Fruit fly (Drosophila melanogaster) whole organism, prepupa: ENCODE results near the gene CG8312.

Experiments used
- CG10669 ChIP-seq: fragments of 200-800 bp; sonication (Bioruptor generic); optimal IDR thresholded peaks from 3 replicates; lab custom pipeline; 2018; ENCODE audit warnings: missing biosample characterization, mild to moderate bottlenecking, missing genetic modification characterization, moderate library complexity
- CG11294 ChIP-seq: fragments of 200-800 bp; sonication (Bioruptor generic); IDR thresholded peaks from 2 replicates; pipeline ENCODE4 v1.3.6; 2022; ENCODE audit warnings: missing biosample characterization, missing genetic modification characterization
- CG11762 ChIP-seq: fragments of 200-800 bp; sonication (Bioruptor generic); optimal IDR thresholded peaks from 3 replicates; lab custom pipeline; 2016; ENCODE audit warnings: missing biosample characterization, missing genetic modification characterization; ENCODE audit not compliant: insufficient read depth
- CG11902 ChIP-seq: fragments of 200-800 bp; sonication (Bioruptor generic); optimal IDR thresholded peaks from 3 replicates; lab custom pipeline; 2016; ENCODE audit warnings: missing biosample characterization, missing genetic modification characterization
- CG15336 ChIP-seq: fragments of 200-800 bp; sonication (Bioruptor generic); IDR thresholded peaks from 2 replicates; pipeline ENCODE4 v1.3.6; 2022; ENCODE audit warnings: missing biosample characterization, missing genetic modification characterization
- CG16779 ChIP-seq: fragments of 200-800 bp; sonication (Bioruptor generic); optimal IDR thresholded peaks from 3 replicates; lab custom pipeline; 2017; ENCODE audit warnings: missing biosample characterization, mild to moderate bottlenecking, missing genetic modification characterization
- CG3032 ChIP-seq: fragments of 200-800 bp; optimal IDR thresholded peaks from 2 replicates; lab custom pipeline; 2019; ENCODE audit warnings: missing biosample characterization, mild to moderate bottlenecking, missing genetic modification characterization, moderate library complexity
- CG31627 ChIP-seq: fragments of 200-800 bp; sonication (Bioruptor generic); optimal IDR thresholded peaks from 3 replicates; lab custom pipeline; 2016; ENCODE audit warnings: missing biosample characterization, missing genetic modification characterization
- CG34406 ChIP-seq: fragments of 200-800 bp; sonication (Bioruptor generic); optimal IDR thresholded peaks from 3 replicates; lab custom pipeline; 2016; ENCODE audit warnings: missing biosample characterization, missing genetic modification characterization
- CG4318 ChIP-seq: fragments of 200-800 bp; sonication (Bioruptor generic); optimal IDR thresholded peaks from 3 replicates; lab custom pipeline; 2017; ENCODE audit warnings: missing biosample characterization, mild to moderate bottlenecking, missing genetic modification characterization
- CG6163 ChIP-seq: fragments of 200-800 bp; sonication (Bioruptor generic); IDR thresholded peaks from 3 replicates; pipeline ENCODE4 v1.3.6; 2022; ENCODE audit warnings: missing biosample characterization, missing genetic modification characterization
- CG6276 ChIP-seq: fragments of 200-800 bp; sonication (Bioruptor generic); optimal IDR thresholded peaks from 2 replicates; lab custom pipeline; 2017; ENCODE audit warnings: missing biosample characterization, mild to moderate bottlenecking, missing genetic modification characterization
- CG6792 ChIP-seq: fragments of 200-800 bp; sonication (Bioruptor generic); optimal IDR thresholded peaks from 3 replicates; lab custom pipeline; 2016; ENCODE audit warnings: missing biosample characterization, missing genetic modification characterization
- CG6808 ChIP-seq: fragments of 200-800 bp; sonication (Bioruptor generic); optimal IDR thresholded peaks from 3 replicates; lab custom pipeline; 2017; ENCODE audit warnings: missing biosample characterization, missing genetic modification characterization, mild to moderate bottlenecking, moderate library complexity, missing genetic modification reagents
- CG8119 ChIP-seq: fragments of 200-800 bp; sonication (Bioruptor generic); IDR thresholded peaks from 3 replicates; pipeline ENCODE4 v1.3.6; 2022; ENCODE audit warnings: missing biosample characterization, missing genetic modification characterization
- CG8319 ChIP-seq: fragments of 200-800 bp; sonication (Bioruptor generic); optimal IDR thresholded peaks from 3 replicates; lab custom pipeline; 2016; ENCODE audit warnings: missing biosample characterization, missing genetic modification characterization
- Eip75B ChIP-seq: fragments of 200-800 bp; sonication (Bioruptor generic); optimal IDR thresholded peaks from 3 replicates; lab custom pipeline; 2016; ENCODE audit warnings: missing biosample characterization, missing genetic modification characterization
- Eip93F ChIP-seq: fragments of 200-800 bp; sonication (Bioruptor generic); optimal IDR thresholded peaks from 2 replicates; lab custom pipeline; 2016; ENCODE audit warnings: missing biosample characterization, mild to moderate bottlenecking, missing genetic modification characterization
- Ets21C ChIP-seq: fragments of 200-800 bp; sonication (Bioruptor generic); optimal IDR thresholded peaks from 3 replicates; lab custom pipeline; 2016; ENCODE audit warnings: missing biosample characterization, missing genetic modification characterization
- Gug ChIP-seq: fragments of 200-800 bp; sonication (Bioruptor generic); IDR thresholded peaks from 2 replicates; pipeline ENCODE4 v1.3.6; 2022; ENCODE audit warnings: missing biosample characterization, missing genetic modification characterization
- Hr4 ChIP-seq: fragments of 200-800 bp; sonication (Bioruptor generic); optimal IDR thresholded peaks from 3 replicates; lab custom pipeline; 2016; ENCODE audit warnings: missing biosample characterization, missing genetic modification characterization
- Met ChIP-seq: fragments of 200-800 bp; sonication (Bioruptor generic); optimal IDR thresholded peaks from 3 replicates; lab custom pipeline; 2016; ENCODE audit warnings: missing biosample characterization, missing genetic modification characterization
- acj6 ChIP-seq: fragments of 200-800 bp; sonication (Bioruptor generic); optimal IDR thresholded peaks from 3 replicates; lab custom pipeline; 2016; ENCODE audit warnings: missing biosample characterization, missing genetic modification characterization
- cyc ChIP-seq: fragments of 200-800 bp; sonication (Bioruptor generic); optimal IDR thresholded peaks from 3 replicates; lab custom pipeline; 2016; ENCODE audit warnings: missing biosample characterization, missing genetic modification characterization
- dac ChIP-seq: fragments of 200-800 bp; sonication (Bioruptor generic); optimal IDR thresholded peaks from 2 replicates; lab custom pipeline; 2017; ENCODE audit warnings: missing biosample characterization, mild to moderate bottlenecking, missing genetic modification characterization
- fd59A ChIP-seq: fragments of 200-800 bp; sonication (Bioruptor generic); optimal IDR thresholded peaks from 2 replicates; lab custom pipeline; 2017; ENCODE audit warnings: missing biosample characterization, mild to moderate bottlenecking, missing genetic modification characterization, missing genetic modification reagents
- fd85E ChIP-seq: fragments of 200-800 bp; sonication (Bioruptor generic); optimal IDR thresholded peaks from 3 replicates; lab custom pipeline; 2016; ENCODE audit warnings: missing biosample characterization, missing genetic modification characterization
- fkh ChIP-seq: fragments of 200-800 bp; sonication (Bioruptor generic); optimal IDR thresholded peaks from 3 replicates; lab custom pipeline; 2017; ENCODE audit warnings: missing biosample characterization, mild to moderate bottlenecking, missing genetic modification characterization, moderate library complexity
- net ChIP-seq: fragments of 200-800 bp; sonication (Bioruptor generic); optimal IDR thresholded peaks from 3 replicates; lab custom pipeline; 2016; ENCODE audit warnings: missing biosample characterization, missing genetic modification characterization
- spab ChIP-seq: fragments of 200-800 bp; sonication (Bioruptor generic); optimal IDR thresholded peaks from 2 replicates; lab custom pipeline; 2017; ENCODE audit warnings: missing biosample characterization, mild to moderate bottlenecking, missing genetic modification characterization, missing genetic modification reagents
- ss ChIP-seq, 2 experiments: fragments of 200-800 bp; sonication (Bioruptor generic); optimal IDR thresholded peaks; 2 replicates in 1 of 2; 3 replicates in 1 of 2; lab custom pipeline; 2017 to 2018; ENCODE audit warnings: mild to moderate bottlenecking in 2 of 2, missing biosample characterization in 2 of 2, missing genetic modification characterization in 2 of 2, moderate library complexity in 1 of 2
- svp ChIP-seq: fragments of 200-800 bp; sonication (Bioruptor generic); peaks from one replicate; lab custom pipeline; 2016; ENCODE audit warnings: missing biosample characterization, missing genetic modification characterization
- topi ChIP-seq: fragments of 200-800 bp; sonication (Bioruptor generic); optimal IDR thresholded peaks from 3 replicates; lab custom pipeline; 2016; ENCODE audit warnings: missing biosample characterization, missing genetic modification characterization
- vri ChIP-seq: fragments of 200-800 bp; sonication (Bioruptor generic); optimal IDR thresholded peaks from 3 replicates; lab custom pipeline; 2016; ENCODE audit warnings: missing biosample characterization, mild to moderate bottlenecking, missing genetic modification characterization

Gene CG8312

DNA sequence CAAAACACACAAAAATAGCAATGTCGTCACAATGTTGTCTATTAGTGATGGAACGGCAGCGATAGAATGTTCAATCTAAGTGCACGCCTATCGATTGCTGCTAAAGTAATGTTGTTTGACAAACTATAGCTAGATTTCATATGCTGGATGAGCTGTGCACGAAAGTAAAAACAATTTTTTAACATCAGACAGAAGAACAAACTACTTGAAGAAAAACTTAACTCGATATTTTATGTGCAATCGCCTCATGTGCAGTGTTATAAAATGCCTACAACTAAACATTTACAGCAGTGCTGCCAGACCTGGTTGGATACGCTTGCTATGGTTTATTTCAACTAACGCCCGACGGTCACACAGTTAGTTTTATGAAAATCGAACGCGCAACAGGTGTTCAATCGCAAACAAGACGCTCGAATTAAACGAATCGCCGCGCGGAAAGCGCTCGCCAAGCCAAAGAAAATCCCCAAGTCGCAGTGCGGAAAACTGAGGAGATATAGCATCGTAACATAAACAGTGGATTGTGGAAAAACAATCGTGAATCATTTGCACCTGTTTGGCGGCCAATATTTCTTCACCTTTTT is at the start of gene CG8312, which contains the start of gene bocks (continued):
- TF ChIP-seq fkh (GFP tag; lab: Kevin White, UChicago) = peak; percentile 66
- no peak for TF ChIP-seq CG4318 (GFP tag; lab: Kevin White, UChicago)
- TF ChIP-seq vri (GFP tag; lab: Kevin White, UChicago) = peak; percentile 34
- no peak for TF ChIP-seq svp (GFP tag; lab: Kevin White, UChicago)
- TF ChIP-seq Gug (GFP tag; lab: Robert Waterston, UW) = no peak
- TF ChIP-seq dac (GFP tag; lab: Kevin White, UChicago) = no peak
- TF ChIP-seq CG6792 (GFP tag; lab: Kevin White, UChicago) = peak; percentile 16
- TF ChIP-seq Eip75B (GFP tag; lab: Kevin White, UChicago) = no peak

DNA sequence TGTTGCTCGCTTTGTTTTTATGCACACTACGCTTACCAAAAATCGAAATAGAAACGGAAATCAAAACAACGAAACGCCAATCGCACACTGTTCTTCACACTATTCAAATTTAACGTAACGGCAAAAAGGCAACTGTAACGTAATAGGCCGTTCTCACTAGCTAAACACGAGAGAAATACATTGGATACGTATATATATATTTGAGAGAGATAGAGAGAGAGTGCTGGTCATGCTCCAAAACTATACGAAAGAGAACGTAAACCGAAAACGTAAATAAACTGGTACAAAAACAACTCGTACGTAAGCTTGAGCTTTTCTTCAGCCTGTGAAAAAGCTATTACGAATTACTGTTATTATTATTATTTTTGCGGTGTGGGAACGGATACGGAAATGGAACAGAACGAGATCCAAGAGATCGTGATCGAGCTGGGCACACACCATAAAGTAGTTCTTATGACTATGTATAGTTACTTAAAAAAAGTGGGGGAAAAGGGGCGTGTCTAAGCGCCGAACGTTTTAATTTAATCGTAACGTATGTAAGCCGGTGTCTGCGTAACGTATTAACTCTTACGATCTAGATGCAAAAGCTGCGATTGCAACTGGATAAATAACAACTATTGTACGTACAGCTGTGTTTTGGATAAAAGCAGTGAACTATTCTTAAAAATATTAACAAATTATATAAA is 47.5 kb upstream of the CG8312 start:
- TF ChIP-seq net (GFP tag; lab: Kevin White, UChicago) (no peak), CG31627 (GFP tag; lab: Kevin White, UChicago) (no peak), CG10669 (no peak), CG15336 (GFP tag; lab: Robert Waterston, UW) (no peak), CG11294 (GFP tag; lab: Robert Waterston, UW) (no peak), CG6792 (GFP tag; lab: Kevin White, UChicago) (no peak), cyc (GFP tag; lab: Kevin White, UChicago) (no peak), ss (GFP tag; optimal IDR thresholded peaks at IDR 0.05; lab: Kevin White, UChicago) (no peak), CG8319 (GFP tag; lab: Kevin White, UChicago) (no peak), spab (GFP tag; lab: Kevin White, UChicago) (no peak), CG6276 (no peak), Hr4 (GFP tag; lab: Kevin White, UChicago) (no peak), CG6163 (GFP tag; lab: Robert Waterston, UW) (no peak), fd85E (no peak), Eip93F (GFP tag; lab: Kevin White, UChicago) (no peak), CG6808 (no peak), Ets21C (GFP tag; lab: Kevin White, UChicago) (no peak), topi (no peak), CG11902 (GFP tag; lab: Kevin White, UChicago) (no peak)

DNA sequence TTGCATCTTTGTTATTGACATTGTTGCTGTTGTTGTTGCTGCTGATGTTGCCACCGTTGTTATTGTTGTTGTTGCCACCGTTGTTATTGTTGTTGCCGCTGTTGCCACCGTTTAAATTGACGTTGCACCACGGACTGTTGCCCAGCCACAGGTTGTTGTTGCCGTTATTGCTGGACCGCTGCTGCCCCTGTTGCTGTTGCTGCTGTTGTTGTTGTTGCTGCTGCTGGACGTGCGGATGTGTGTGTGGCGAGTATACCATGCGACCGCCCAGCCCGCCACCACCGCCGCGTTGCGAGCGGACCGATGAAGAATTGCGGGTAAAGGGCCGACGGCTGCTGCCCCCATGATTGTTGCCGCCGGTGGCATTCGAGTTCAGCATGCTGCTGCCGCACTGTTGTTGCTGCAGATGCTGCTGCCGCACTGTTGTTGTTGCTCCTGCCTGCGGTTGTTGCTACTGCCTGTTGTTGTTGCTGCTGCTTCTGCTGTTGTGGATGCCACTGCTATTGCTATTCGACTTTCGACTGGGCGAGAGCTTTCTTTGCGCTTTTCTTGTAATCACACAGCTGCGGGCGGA is 44.2 kb upstream of the CG8312 start:
- no peak for TF ChIP-seq CG8119 (GFP tag; lab: Robert Waterston, UW)
- TF ChIP-seq CG6276 = no peak
- no peak for TF ChIP-seq CG3032 (tag; lab: Kevin White, UChicago)
- no peak for TF ChIP-seq Met
- no peak for TF ChIP-seq dac (GFP tag; lab: Kevin White, UChicago)
- no peak for TF ChIP-seq CG11762
- TF ChIP-seq acj6 (GFP tag; lab: Kevin White, UChicago) = no peak
- no peak for TF ChIP-seq fd59A (GFP tag; lab: Kevin White, UChicago)
- TF ChIP-seq fd85E = no peak
- no peak for TF ChIP-seq CG34406 (GFP tag; lab: Kevin White, UChicago)

DNA sequence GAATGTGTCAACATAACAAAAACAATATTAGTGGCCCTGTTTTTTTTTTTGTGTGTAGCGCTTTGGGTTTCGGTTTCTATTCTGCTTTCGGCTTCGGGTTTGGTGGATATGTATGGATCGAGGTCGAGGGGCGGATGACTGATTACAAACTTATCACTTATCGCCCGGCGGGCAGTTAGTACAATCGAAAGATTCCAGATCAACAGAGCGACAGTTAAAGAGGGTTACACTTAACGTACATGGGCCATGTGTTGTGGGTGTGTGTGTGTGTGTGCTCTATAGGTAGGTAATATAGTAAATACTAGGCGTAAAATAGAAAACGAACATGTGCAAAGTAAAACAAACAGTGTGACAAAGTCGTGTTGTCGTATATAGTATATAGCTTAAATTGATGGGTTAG is 42.3 kb upstream of the CG8312 start:
- TF ChIP-seq CG16779 (tag; lab: Kevin White, UChicago) = no peak
- TF ChIP-seq CG11762 = no peak
- peak; percentile 22 for TF ChIP-seq fkh (GFP tag; lab: Kevin White, UChicago)
